Worm (Caenorhabditis elegans) whole organism, L4 larva: Measurements from ENCODE around the gene C07A9.10.

Experiments
- F37D6.2 ChIP-seq: sonication (generic microtip); optimal IDR thresholded peaks from 2 replicates; lab custom pipeline; 2016; ENCODE audit warnings: mild to moderate bottlenecking, missing genetic modification characterization, missing compliant biosample characterization
- F44E2.7 ChIP-seq: fragments of 200-800 bp; sonication (Bioruptor generic); IDR thresholded peaks from 2 replicates; pipeline ENCODE4 v2.1.2; 2022; ENCODE audit warnings: missing genetic modification characterization, missing compliant biosample characterization
- Y48G9A.11 ChIP-seq: fragments of 200-800 bp; sonication (Bioruptor generic); IDR thresholded peaks from 2 replicates; pipeline ENCODE4 v1.3.6; 2022; ENCODE audit warnings: missing genetic modification reagents, missing genetic modification characterization, missing compliant biosample characterization
- aha-1 ChIP-seq: fragments of 150-350 bp; peaks from one replicate; lab custom pipeline; 2014; ENCODE audit warnings: missing biosample characterization, missing genetic modification characterization
- aly-2 ChIP-seq: sonication (generic microtip); optimal IDR thresholded peaks from 2 replicates; lab custom pipeline; 2018; ENCODE audit warnings: missing biosample characterization, missing genetic modification characterization
- arid-1 ChIP-seq: fragments of 200-800 bp; sonication (Bioruptor generic); conservative IDR thresholded peaks from 2 replicates; pipeline ENCODE4 v1.3.6; 2022; ENCODE audit warnings: missing genetic modification reagents, missing genetic modification characterization, missing compliant biosample characterization
- ceh-20 ChIP-seq: fragments of 200-800 bp; sonication (Bioruptor generic); IDR thresholded peaks from 2 replicates; pipeline ENCODE4 v1.3.6; 2022; ENCODE audit warnings: missing genetic modification reagents, missing genetic modification characterization, missing compliant biosample characterization
- ceh-28 ChIP-seq: fragments of 150-350 bp; optimal IDR thresholded peaks from 2 replicates; lab custom pipeline; 2014; ENCODE audit warnings: missing biosample characterization, missing genetic modification reagents, missing genetic modification characterization
- ctbp-1 ChIP-seq: fragments of 200-800 bp; sonication (Bioruptor generic); IDR thresholded peaks from 2 replicates; pipeline ENCODE4 v1.3.6; 2022; ENCODE audit warnings: missing genetic modification reagents, missing genetic modification characterization, missing compliant biosample characterization
- daf-12 ChIP-seq: fragments of 150-350 bp; optimal IDR thresholded peaks from 2 replicates; lab custom pipeline; 2014; ENCODE audit warnings: missing biosample characterization, missing genetic modification reagents, missing genetic modification characterization
- daf-16 ChIP-seq, 3 experiments: sonication (generic microtip); optimal IDR thresholded peaks; 2 replicates each; lab custom pipeline; 2016 to 2017; ENCODE audit warnings: missing genetic modification characterization in 3 of 3, missing genetic modification reagents in 3 of 3, mild to moderate bottlenecking in 2 of 3, missing compliant biosample characterization in 2 of 3, missing biosample characterization in 1 of 3, moderate library complexity in 1 of 3
- daf-8 ChIP-seq: fragments of 200-800 bp; sonication (Bioruptor generic); IDR thresholded peaks from 2 replicates; pipeline ENCODE4 v1.3.6; 2022; ENCODE audit warnings: missing genetic modification characterization, missing compliant biosample characterization
- dmd-6 ChIP-seq: fragments of 200-800 bp; sonication (Bioruptor generic); IDR thresholded peaks from 2 replicates; pipeline ENCODE4 v1.3.6; 2022; ENCODE audit warnings: missing genetic modification reagents, missing genetic modification characterization, missing compliant biosample characterization
- dmd-8 ChIP-seq: fragments of 200-800 bp; sonication (Bioruptor generic); IDR thresholded peaks from 2 replicates; pipeline ENCODE4 v1.3.6; 2022; ENCODE audit warnings: missing genetic modification characterization, missing compliant biosample characterization
- dmd-9 ChIP-seq: fragments of 200-800 bp; sonication (Bioruptor generic); IDR thresholded peaks from 2 replicates; pipeline ENCODE4 v1.3.6; 2022; ENCODE audit warnings: missing genetic modification reagents, missing genetic modification characterization, missing compliant biosample characterization
- dve-1 ChIP-seq: sonication (generic microtip); optimal IDR thresholded peaks from 2 replicates; lab custom pipeline; 2017; ENCODE audit warnings: antibody characterized with exemption, mild to moderate bottlenecking, missing genetic modification characterization, missing compliant biosample characterization; ENCODE audit not compliant: insufficient read depth
- fkh-10 ChIP-seq: fragments of 150-350 bp; optimal IDR thresholded peaks from 2 replicates; lab custom pipeline; 2014; ENCODE audit warnings: missing biosample characterization, missing genetic modification reagents, missing genetic modification characterization
- fos-1 ChIP-seq: fragments of 150-350 bp; optimal IDR thresholded peaks from 2 replicates; lab custom pipeline; 2014; ENCODE audit warnings: missing biosample characterization, missing genetic modification characterization
- hif-1 ChIP-seq, 2 experiments: sonication (generic microtip); optimal IDR thresholded peaks; 2 replicates each; lab custom pipeline; 2016 to 2017; ENCODE audit warnings: missing compliant biosample characterization in 2 of 2, missing genetic modification characterization in 2 of 2, missing genetic modification reagents in 2 of 2, missing genotype in 2 of 2, mild to moderate bottlenecking in 1 of 2
- hlh-11 ChIP-seq: fragments of 200-800 bp; sonication (Bioruptor generic); optimal IDR thresholded peaks from 2 replicates; lab custom pipeline; 2018; ENCODE audit warnings: mild to moderate bottlenecking, missing genetic modification characterization, missing compliant biosample characterization
- hlh-30 ChIP-seq: sonication (generic microtip); optimal IDR thresholded peaks from 2 replicates; lab custom pipeline; 2017; ENCODE audit warnings: antibody characterized with exemption, mild to moderate bottlenecking, missing genetic modification characterization, missing compliant biosample characterization; ENCODE audit not compliant: insufficient read depth
- hmg-1.1 ChIP-seq: fragments of 200-800 bp; sonication (Bioruptor generic); IDR thresholded peaks from 2 replicates; pipeline ENCODE4 v1.3.6; 2022; ENCODE audit warnings: missing genetic modification reagents, missing genetic modification characterization, missing compliant biosample characterization
- jun-1 ChIP-seq: fragments of 150-350 bp; optimal IDR thresholded peaks from 2 replicates; lab custom pipeline; 2014; ENCODE audit warnings: missing biosample characterization, missing genetic modification reagents, missing genetic modification characterization
- lin-29 ChIP-seq: fragments of 200-800 bp; sonication (Bioruptor generic); IDR thresholded peaks from 2 replicates; pipeline ENCODE4 v1.3.6; 2022; ENCODE audit warnings: missing genetic modification reagents, missing genetic modification characterization, missing compliant biosample characterization
- lin-39 ChIP-seq: fragments of 150-350 bp; optimal IDR thresholded peaks from 2 replicates; lab custom pipeline; 2014; ENCODE audit warnings: missing biosample characterization, missing genetic modification reagents, missing genetic modification characterization
- lsy-2 ChIP-seq, 2 experiments: fragments of 150-350 bp in 1 of 2; sonication (generic microtip) in 1 of 2; optimal IDR thresholded peaks; 2 replicates each; lab custom pipeline; 2014 to 2017; ENCODE audit warnings: missing biosample characterization in 2 of 2, missing genetic modification characterization in 2 of 2
- madf-9 ChIP-seq: fragments of 200-800 bp; sonication (Bioruptor generic); conservative IDR thresholded peaks from 2 replicates; pipeline ENCODE4 v1.3.6; 2022; ENCODE audit warnings: missing genetic modification reagents, missing genetic modification characterization, missing compliant biosample characterization
- mxl-2 ChIP-seq: fragments of 200-800 bp; sonication (Bioruptor generic); conservative IDR thresholded peaks from 2 replicates; pipeline ENCODE4 v1.3.6; 2022; ENCODE audit warnings: missing genetic modification reagents, missing genetic modification characterization, missing compliant biosample characterization
- mxl-3 ChIP-seq: fragments of 200-800 bp; sonication (Bioruptor generic); optimal IDR thresholded peaks from 2 replicates; lab custom pipeline; 2018; ENCODE audit warnings: mild to moderate bottlenecking, missing genetic modification characterization, missing compliant biosample characterization
- nhr-10 ChIP-seq: fragments of 150-350 bp; optimal IDR thresholded peaks from 2 replicates; lab custom pipeline; 2014; ENCODE audit warnings: missing biosample characterization, missing genetic modification characterization
- nhr-11 ChIP-seq: fragments of 150-350 bp; optimal IDR thresholded peaks from 2 replicates; lab custom pipeline; 2014; ENCODE audit warnings: missing biosample characterization, missing genetic modification characterization
- nhr-28 ChIP-seq: fragments of 150-350 bp; optimal IDR thresholded peaks from 2 replicates; lab custom pipeline; 2014; ENCODE audit warnings: missing biosample characterization, missing genetic modification characterization
- nhr-48 ChIP-seq: sonication (generic microtip); optimal IDR thresholded peaks from 2 replicates; lab custom pipeline; 2016; ENCODE audit warnings: mild to moderate bottlenecking, missing genetic modification characterization, missing compliant biosample characterization
- pqm-1 ChIP-seq: sonication (generic microtip); optimal IDR thresholded peaks from 2 replicates; lab custom pipeline; 2017; ENCODE audit warnings: missing biosample characterization, missing genetic modification characterization
- rbr-2 ChIP-seq: sonication (generic microtip); optimal IDR thresholded peaks from 2 replicates; lab custom pipeline; 2016; ENCODE audit warnings: missing genotype, missing genetic modification characterization, missing compliant biosample characterization
- set-16 ChIP-seq: fragments of 200-800 bp; sonication (Bioruptor generic); IDR thresholded peaks from 2 replicates; pipeline ENCODE4 v1.3.6; 2022; ENCODE audit warnings: missing genetic modification reagents, missing genetic modification characterization, missing compliant biosample characterization
- skn-1 ChIP-seq: fragments of 150-350 bp; optimal IDR thresholded peaks from 2 replicates; lab custom pipeline; 2014; ENCODE audit warnings: missing biosample characterization, missing genetic modification characterization
- spr-1 ChIP-seq: sonication (generic microtip); optimal IDR thresholded peaks from 2 replicates; lab custom pipeline; 2016; ENCODE audit warnings: mild to moderate bottlenecking, missing genetic modification characterization, missing compliant biosample characterization
- tag-97 ChIP-seq: fragments of 200-800 bp; sonication (Bioruptor generic); IDR thresholded peaks from 2 replicates; pipeline ENCODE4 v1.3.6; 2022; ENCODE audit warnings: missing genetic modification characterization, missing compliant biosample characterization
- unc-130 ChIP-seq: sonication (generic microtip); optimal IDR thresholded peaks from 2 replicates; lab custom pipeline; 2016; ENCODE audit warnings: missing genetic modification reagents, missing genetic modification characterization, missing compliant biosample characterization
- unc-39 ChIP-seq: sonication (generic microtip); optimal IDR thresholded peaks from 2 replicates; lab custom pipeline; 2017; ENCODE audit warnings: missing biosample characterization, missing genetic modification characterization
- zfp-3 ChIP-seq: fragments of 200-800 bp; sonication (Bioruptor generic); conservative IDR thresholded peaks from 2 replicates; pipeline ENCODE4 v1.3.6; 2022; ENCODE audit warnings: missing genetic modification reagents, missing genetic modification characterization, missing compliant biosample characterization

C07A9.10 gene

ce11 chrIII:9703747-9704605, 18.1 kb upstream of the C07A9.10 start (continued):
- peak; percentile 40 for TF ChIP-seq nhr-11 (tag; lab: Kevin White, UChicago)
- TF ChIP-seq nhr-10 (tag; lab: Kevin White, UChicago): no peak
- TF ChIP-seq F37D6.2 (tag; lab: Kevin White, UChicago): peak; percentile 13
- TF ChIP-seq rbr-2 (tag; lab: Kevin White, UChicago): peak; percentile 73
- TF ChIP-seq ceh-20 (GFP tag; lab: Robert Waterston, UW): no peak
- peak; percentile 41; the same call in 1 of the 2 replicates for TF ChIP-seq hmg-1.1 (GFP tag; lab: Robert Waterston, UW)
- TF ChIP-seq dmd-8 (GFP tag; lab: Robert Waterston, UW): no peak
- peak; percentile 35; the same call in 1 of the 2 replicates for TF ChIP-seq dmd-6
- TF ChIP-seq nhr-28: peak; percentile 54
- no peak for TF ChIP-seq daf-16 (GFP tag; optimal IDR thresholded peaks at IDR 0.05; lab: Kevin White, UChicago)
- peak; percentile 11 for TF ChIP-seq daf-16 (tag; optimal IDR thresholded peaks at IDR 0.05; lab: Kevin White, UChicago)
- no peak for TF ChIP-seq dmd-9
- TF ChIP-seq aly-2 (tag; lab: Kevin White, UChicago): no peak
- peak; percentile 74 for TF ChIP-seq aha-1 (tag; lab: Kevin White, UChicago)
- peak; percentile 39 for TF ChIP-seq hlh-11
- no peak for TF ChIP-seq lin-29 (GFP tag; lab: Robert Waterston, UW)
- TF ChIP-seq spr-1 (tag; lab: Kevin White, UChicago): peak; percentile 18
- no peak for TF ChIP-seq pqm-1 (tag; lab: Kevin White, UChicago)
- no peak for TF ChIP-seq nhr-48 (tag; lab: Kevin White, UChicago)
- TF ChIP-seq F44E2.7 (GFP tag; lab: Robert Waterston, UW): no peak
- no peak for TF ChIP-seq mxl-2
- no peak for TF ChIP-seq arid-1 (GFP tag; lab: Robert Waterston, UW)
- TF ChIP-seq hlh-30 (tag; lab: Kevin White, UChicago): peak; percentile 31
- TF ChIP-seq unc-39 (tag; lab: Kevin White, UChicago): no peak
- TF ChIP-seq skn-1 (tag; lab: Kevin White, UChicago): no peak
- no peak for TF ChIP-seq unc-130 (GFP tag; lab: Kevin White, UChicago)
- peak; percentile 55 for TF ChIP-seq dve-1
- peak in 1 of 2 experiments; percentile 11 for TF ChIP-seq lsy-2 (tag; optimal IDR thresholded peaks at IDR 0.05; lab: Kevin White, UChicago)
- TF ChIP-seq ceh-28 (tag; lab: Kevin White, UChicago): no peak
- TF ChIP-seq Y48G9A.11 (GFP tag; lab: Robert Waterston, UW): no peak
- no peak for TF ChIP-seq jun-1
- peak; percentile 26; the same call in 1 of the 2 replicates for TF ChIP-seq set-16 (GFP tag; lab: Robert Waterston, UW)
- TF ChIP-seq fkh-10: peak; percentile 16
- TF ChIP-seq madf-9: no peak
- peak; percentile 41 for TF ChIP-seq mxl-3 (GFP tag; lab: Kevin White, UChicago)
- TF ChIP-seq lin-39: no peak
- TF ChIP-seq fos-1: no peak
- TF ChIP-seq ctbp-1 (GFP tag; lab: Robert Waterston, UW): peak; percentile 64; the same call in 1 of the 2 replicates
- no peak for TF ChIP-seq daf-12
- peak in 1 of 2 experiments; percentile 32 for TF ChIP-seq hif-1 (tag; optimal IDR thresholded peaks at IDR 0.05; lab: Kevin White, UChicago)
- no peak for TF ChIP-seq zfp-3 (GFP tag; lab: Robert Waterston, UW)
- TF ChIP-seq daf-8: no peak
- TF ChIP-seq tag-97 (GFP tag; lab: Robert Waterston, UW): no peak
